Worm (Caenorhabditis elegans): ENCODE measurements around the gene Y38E10A.14.

Y38E10A.14 gene

DNA sequence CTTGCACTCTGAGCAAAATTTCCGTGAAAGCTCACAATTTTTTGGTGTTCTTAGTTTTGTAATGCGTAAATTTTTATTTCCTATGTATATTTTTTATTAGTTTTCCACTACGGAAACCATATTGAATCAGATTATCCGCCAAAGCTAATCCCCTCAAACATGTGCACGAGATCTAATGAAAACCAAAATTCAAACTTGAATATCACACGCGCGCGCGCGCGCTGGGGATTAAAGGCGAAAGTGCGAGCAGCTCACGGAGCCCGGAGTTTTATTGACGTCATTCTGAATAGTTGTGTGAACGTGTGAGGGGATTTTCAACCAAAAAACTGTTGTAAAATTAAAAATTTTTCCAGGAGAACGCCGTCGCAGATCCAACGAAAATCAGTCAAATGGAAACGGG, 44.5 kb upstream of the Y38E10A.14 start:
- TF ChIP-seq snpc-4 (GFP tag; optimal IDR thresholded peaks at IDR 0.05) (no peak), snpc-4 (tag; optimal IDR thresholded peaks at IDR 0.05) (no peak), zfh-2 (GFP tag; conservative IDR thresholded peaks at IDR 0.05) (peak; percentile 72), lin-26 (GFP tag; IDR thresholded peaks at IDR 0.05) (peak; percentile 54; the same call in 1 of the 2 replicates)

DNA sequence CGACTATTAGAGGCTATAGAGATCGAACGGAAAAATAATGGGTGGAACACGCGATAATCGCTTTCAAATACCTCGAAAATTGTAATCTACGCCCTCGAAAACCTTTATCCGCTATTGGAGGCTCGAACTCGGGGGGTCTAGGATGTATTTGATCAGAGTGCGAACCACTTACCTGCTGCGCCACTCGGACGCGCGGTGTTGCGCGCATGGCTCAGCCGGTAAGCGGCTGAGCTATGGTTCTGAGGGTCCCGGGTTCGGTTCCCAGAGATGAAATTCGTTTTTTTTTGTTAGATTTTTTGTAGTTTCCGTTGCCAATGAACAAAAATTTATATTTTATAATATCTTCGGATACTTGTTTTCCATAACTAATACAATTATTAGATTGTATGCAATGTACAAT, 43.8 kb upstream of the Y38E10A.14 start:
- TF ChIP-seq sea-2 (GFP tag; IDR thresholded peaks at IDR 0.05) (no peak), ztf-25 (GFP tag; IDR thresholded peaks at IDR 0.05) (no peak), ztf-3 (GFP tag; optimal IDR thresholded peaks at IDR 0.05) (no peak), lin-54 (GFP tag; optimal IDR thresholded peaks at IDR 0.05) (no peak), D2030.7 (GFP tag; IDR thresholded peaks at IDR 0.05) (peak; percentile 63), him-1 (tag; optimal IDR thresholded peaks at IDR 0.05) (no peak), let-607 (tag; optimal IDR thresholded peaks at IDR 0.05) (no peak), zfh-2 (GFP tag; conservative IDR thresholded peaks at IDR 0.05) (0 out of 2 replicates have a peak, but pooled peaks have one; percentile 33), ceh-79 (tag; optimal IDR thresholded peaks at IDR 0.05) (no peak), B0035.1 (tag; optimal IDR thresholded peaks at IDR 0.05) (no peak), athp-1 (tag; optimal IDR thresholded peaks at IDR 0.05) (no peak), egl-18 (GFP tag; IDR thresholded peaks at IDR 0.05) (no peak), F22D6.2 (tag; optimal IDR thresholded peaks at IDR 0.05) (no peak), F57A8.1 (GFP tag; optimal IDR thresholded peaks at IDR 0.05) (no peak), repo-1 (tag; optimal IDR thresholded peaks at IDR 0.05) (no peak), C17E4.6 (GFP tag; IDR thresholded peaks at IDR 0.05) (no peak), madf-3 (GFP tag; IDR thresholded peaks at IDR 0.05) (no peak), ceh-100 (GFP tag; IDR thresholded peaks at IDR 0.05) (no peak), aptf-2 (GFP tag; conservative IDR thresholded peaks at IDR 0.05) (no peak), die-1 (tag; optimal IDR thresholded peaks at IDR 0.05) (no peak), egrh-3 (GFP tag; IDR thresholded peaks at IDR 0.05) (peak; percentile 51; the same call in 1 of the 2 replicates), snpc-4 (GFP tag; optimal IDR thresholded peaks at IDR 0.05) (no peak), snpc-4 (tag; optimal IDR thresholded peaks at IDR 0.05) (no peak), bed-2 (GFP tag; IDR thresholded peaks at IDR 0.05) (no peak), lsl-1 (GFP tag; optimal IDR thresholded peaks at IDR 0.05) (no peak), mcd-1 (GFP tag; IDR thresholded peaks at IDR 0.05) (peak; percentile 45), rpc-1 (optimal IDR thresholded peaks at IDR 0.05) (no peak), rpc-1 (tag; optimal IDR thresholded peaks at IDR 0.05) (peak; percentile 54), unc-62 (GFP tag; optimal IDR thresholded peaks at IDR 0.05) (no peak), Y79H2A.3 (GFP tag; conservative IDR thresholded peaks at IDR 0.05) (no peak), fkh-3 (tag; optimal IDR thresholded peaks at IDR 0.05) (no peak), attf-3 (GFP tag; conservative IDR thresholded peaks at IDR 0.05) (no peak), hlh-26 (GFP tag; conservative IDR thresholded peaks at IDR 0.05) (no peak), C06A6.2 (GFP tag; conservative IDR thresholded peaks at IDR 0.05) (no peak), lin-26 (GFP tag; IDR thresholded peaks at IDR 0.05) (no peak), ztf-28 (GFP tag; IDR thresholded peaks at IDR 0.05) (peak; percentile 90), sptf-2 (GFP tag; optimal IDR thresholded peaks at IDR 0.05) (no peak), attf-6 (GFP tag; IDR thresholded peaks at IDR 0.05) (no peak), madf-6 (GFP tag; IDR thresholded peaks at IDR 0.05) (no peak), ets-4 (GFP tag; optimal IDR thresholded peaks at IDR 0.05) (no peak), Y95B8A.8 (GFP tag; IDR thresholded peaks at IDR 0.05) (no peak), ztf-22 (GFP tag; optimal IDR thresholded peaks at IDR 0.05) (no peak), nhr-27 (tag; optimal IDR thresholded peaks at IDR 0.05) (no peak), hrde-1 (tag; optimal IDR thresholded peaks at IDR 0.05; ENCODE audit: borderline replicate concordance) (no peak), Y67H2A.10 (GFP tag; conservative IDR thresholded peaks at IDR 0.05) (no peak), tbp1 (GFP tag; optimal IDR thresholded peaks at IDR 0.05) (peak; percentile 77), pbrm-1 (GFP tag; IDR thresholded peaks at IDR 0.05) (peak; percentile 41; the same call in 1 of the 2 replicates)

All from whole organism, young adult.